Worm (Caenorhabditis elegans): ENCODE data around the gene T27E7.4.

DNA sequence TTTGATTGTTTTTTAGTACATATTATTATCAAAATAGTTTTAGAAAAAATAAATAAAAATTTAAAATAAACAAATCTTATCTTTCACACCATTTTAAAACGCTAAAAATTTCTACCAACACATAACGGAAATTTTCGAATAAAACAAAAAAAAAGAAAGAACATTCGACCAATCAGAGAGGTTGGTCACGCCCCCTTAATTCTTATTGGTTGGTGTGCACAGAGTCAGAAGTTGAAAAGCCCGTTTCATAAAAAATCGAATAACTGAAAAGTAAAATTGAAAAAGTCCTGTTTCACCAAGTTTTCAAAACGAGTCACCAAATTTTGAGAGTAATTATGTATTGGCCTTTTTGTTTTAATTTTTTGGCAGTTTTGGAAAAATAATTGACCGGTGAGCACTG is 43.7 kb downstream of the T27E7.4 start:
- TF ChIP-seq unc-62 (GFP tag; optimal IDR thresholded peaks at IDR 0.05): no peak
- TF ChIP-seq ZK546.5 (tag; optimal IDR thresholded peaks at IDR 0.05): no peak
- TF ChIP-seq ceh-28 (tag; optimal IDR thresholded peaks at IDR 0.05): no peak
- no peak for TF ChIP-seq pqm-1 (tag; optimal IDR thresholded peaks at IDR 0.05)
- no peak for TF ChIP-seq nhr-76 (tag; optimal IDR thresholded peaks at IDR 0.05)
- no peak for TF ChIP-seq nhr-77 (tag; optimal IDR thresholded peaks at IDR 0.05)
